Fruit fly (Drosophila melanogaster): Measurements from ENCODE around the gene Cortactin.
A peak's percentile ranks its signal among the peaks of the same experiment; 100 is the strongest.

Gene Cortactin

dm6 chr3R:21022769-21023517 lies 41.3 kb downstream of the Cortactin start:
- TF ChIP-seq noc (tag; optimal IDR thresholded peaks at IDR 0.05) = no peak

dm6 chr3R:21019073-21019472 lies 45.2 kb downstream of the Cortactin start:
- peak; percentile 32 for TF ChIP-seq noc (tag; optimal IDR thresholded peaks at IDR 0.05)

- peak; percentile 3 for TF ChIP-seq noc (tag; optimal IDR thresholded peaks at IDR 0.05)
These were observed 46.7 kb downstream of the Cortactin start, which contains the start of gene Rlip for dm6 chr3R:21017464-21018080. TSS of gene Rlip (plus strand) at chr3R:21017684.

- no peak for TF ChIP-seq noc (tag; optimal IDR thresholded peaks at IDR 0.05)
These were observed 48.6 kb downstream of the Cortactin start, which contains the start of gene CG5697 for dm6 chr3R:21015636-21016035. TSS of gene CG5697 (plus strand) at chr3R:21015949.

- TF ChIP-seq noc (tag; optimal IDR thresholded peaks at IDR 0.05) = no peak
These were observed 50.5 kb downstream of the Cortactin start for dm6 chr3R:21013780-21014179.
